Fruit fly (Drosophila melanogaster) Kc167 (cell line): ENCODE results near the gene Oseg1.

ENCODE experiments used
- insv ChIP-seq: fragments of >200 bp; optimal IDR thresholded peaks from 3 replicates; lab custom pipeline; 2018; ENCODE audit warnings: missing external identifiers
- ttk ChIP-seq: sonication (Bioruptor generic); optimal IDR thresholded peaks from 2 replicates; lab custom pipeline; 2017; ENCODE audit warnings: missing external identifiers

dm6 chr3L:8369456-8369855, 43.2 kb downstream of the Oseg1 start:
- no peak for TF ChIP-seq insv (lab: Kevin White, UChicago)
- no peak for TF ChIP-seq ttk
